Worm (Caenorhabditis elegans): ENCODE measurements around the gene rgr-1.

ce11 chrIII:9359060-9359459 lies 34.5 kb upstream of the rgr-1 start, which contains the start of gene K04H4.5:
- TF ChIP-seq unc-62 (GFP tag; optimal IDR thresholded peaks at IDR 0.05), result no peak
- no peak for TF ChIP-seq aly-2 (tag; optimal IDR thresholded peaks at IDR 0.05)
- TF ChIP-seq lsy-2 (tag; optimal IDR thresholded peaks at IDR 0.05), result no peak
- TF ChIP-seq pqm-1 (tag; optimal IDR thresholded peaks at IDR 0.05), result no peak
- no peak for TF ChIP-seq ceh-82 (tag; optimal IDR thresholded peaks at IDR 0.05)
- TF ChIP-seq fkh-8 (tag; optimal IDR thresholded peaks at IDR 0.05), result no peak
